Worm (Caenorhabditis elegans) whole organism, L3 larva: ENCODE data around the gene Y41D4B.17.
A peak's percentile ranks its signal among the peaks of the same experiment; 100 is the strongest.

ENCODE experiments used
- ZK546.5 ChIP-seq: sonication (generic microtip); optimal IDR thresholded peaks from 2 replicates; lab custom pipeline; 2017; ENCODE audit warnings: missing biosample characterization, missing genetic modification characterization
- aly-2 ChIP-seq: fragments of 150-350 bp; optimal IDR thresholded peaks from 2 replicates; lab custom pipeline; 2014; ENCODE audit warnings: missing biosample characterization, missing genetic modification characterization
- ama-1 ChIP-seq: fragments of 150-350 bp; optimal IDR thresholded peaks from 2 replicates; lab custom pipeline; 2018
- ceh-16 ChIP-seq: sonication (generic microtip); optimal IDR thresholded peaks from 2 replicates; lab custom pipeline; 2017; ENCODE audit warnings: missing biosample characterization, missing genetic modification characterization
- ceh-9 ChIP-seq: sonication (generic microtip); optimal IDR thresholded peaks from 2 replicates; lab custom pipeline; 2018; ENCODE audit warnings: missing biosample characterization, missing genetic modification characterization
- daf-12 ChIP-seq: fragments of 150-350 bp; optimal IDR thresholded peaks from 2 replicates; lab custom pipeline; 2014; ENCODE audit warnings: missing biosample characterization, missing genetic modification reagents, missing genetic modification characterization
- egl-5 ChIP-seq: fragments of 150-350 bp; optimal IDR thresholded peaks from 2 replicates; lab custom pipeline; 2017; ENCODE audit warnings: missing biosample characterization, missing genetic modification reagents, missing genetic modification characterization, inconsistent platforms
- elt-2 ChIP-seq: sonication (generic microtip); optimal IDR thresholded peaks from 2 replicates; lab custom pipeline; 2016; ENCODE audit warnings: missing genetic modification reagents, mild to moderate bottlenecking, missing genetic modification characterization, missing compliant biosample characterization
- fkh-10 ChIP-seq: sonication (generic microtip); optimal IDR thresholded peaks from 2 replicates; lab custom pipeline; 2017; ENCODE audit warnings: missing biosample characterization, missing genetic modification reagents, missing genetic modification characterization
- hmg-11 ChIP-seq: sonication (generic microtip); optimal IDR thresholded peaks from 2 replicates; lab custom pipeline; 2016; ENCODE audit warnings: missing genetic modification characterization, missing compliant biosample characterization
- lin-15B ChIP-seq: fragments of 150-350 bp; optimal IDR thresholded peaks from 2 replicates; lab custom pipeline; 2014; ENCODE audit warnings: missing biosample characterization, missing genetic modification characterization
- lsy-12 ChIP-seq: sonication (generic microtip); optimal IDR thresholded peaks from 2 replicates; lab custom pipeline; 2016; ENCODE audit warnings: mild to moderate bottlenecking, missing genetic modification characterization, missing compliant biosample characterization
- mdl-1 ChIP-seq: fragments of 150-350 bp; optimal IDR thresholded peaks from 2 replicates; lab custom pipeline; 2014; ENCODE audit warnings: missing biosample characterization, missing genetic modification characterization
- mml-1 ChIP-seq: fragments of 150-350 bp; sonication (generic microtip); optimal IDR thresholded peaks from 3 replicates; lab custom pipeline; 2014; ENCODE audit warnings: missing biosample characterization, missing genetic modification characterization
- nfya-1 ChIP-seq: sonication (generic microtip); optimal IDR thresholded peaks from 2 replicates; lab custom pipeline; 2017; ENCODE audit warnings: missing genetic modification characterization, mild to moderate bottlenecking, missing compliant biosample characterization, antibody characterized with exemption, moderate library complexity; ENCODE audit not compliant: insufficient read depth
- nhr-12 ChIP-seq: fragments of 150-350 bp; optimal IDR thresholded peaks from 2 replicates; lab custom pipeline; 2014; ENCODE audit warnings: missing biosample characterization, missing genetic modification characterization
- nhr-237 ChIP-seq: fragments of 150-350 bp; optimal IDR thresholded peaks from 2 replicates; lab custom pipeline; 2014; ENCODE audit warnings: missing biosample characterization, missing genetic modification characterization
- nhr-25 ChIP-seq: sonication (generic microtip); optimal IDR thresholded peaks from 2 replicates; lab custom pipeline; 2017; ENCODE audit warnings: missing biosample characterization, missing genetic modification characterization
- nhr-28 ChIP-seq: fragments of 150-350 bp; optimal IDR thresholded peaks from 2 replicates; lab custom pipeline; 2014; ENCODE audit warnings: missing biosample characterization, missing genetic modification characterization
- nhr-43 ChIP-seq: sonication (generic microtip); optimal IDR thresholded peaks from 2 replicates; lab custom pipeline; 2016; ENCODE audit warnings: mild to moderate bottlenecking, missing genetic modification characterization, missing compliant biosample characterization; ENCODE audit not compliant: poor library complexity, severe bottlenecking
- nhr-76 ChIP-seq: fragments of 150-350 bp; sonication (generic microtip); optimal IDR thresholded peaks from 5 replicates; lab custom pipeline; 2014; ENCODE audit warnings: missing biosample characterization, missing genetic modification characterization
- nhr-77 ChIP-seq: fragments of 150-350 bp; optimal IDR thresholded peaks from 2 replicates; lab custom pipeline; 2014; ENCODE audit warnings: missing biosample characterization, missing genetic modification characterization
- pqm-1 ChIP-seq: fragments of 150-350 bp; optimal IDR thresholded peaks from 2 replicates; lab custom pipeline; 2017; ENCODE audit warnings: missing biosample characterization, missing genetic modification characterization, inconsistent platforms
- sea-2 ChIP-seq: fragments of 150-350 bp; sonication (generic microtip); optimal IDR thresholded peaks from 4 replicates; lab custom pipeline; 2014; ENCODE audit warnings: missing biosample characterization, missing genetic modification reagents, missing genetic modification characterization
- zag-1 ChIP-seq: fragments of 150-350 bp; optimal IDR thresholded peaks from 2 replicates; lab custom pipeline; 2014; ENCODE audit warnings: missing biosample characterization, missing genetic modification characterization
- ztf-4 ChIP-seq: fragments of 150-350 bp; optimal IDR thresholded peaks from 2 replicates; lab custom pipeline; 2014; ENCODE audit warnings: missing biosample characterization, missing genetic modification characterization

Y41D4B.17 gene

ce11 chrIV:1549095-1550093, 10.5 kb upstream of the Y41D4B.17 start:
- TF ChIP-seq nhr-77 (tag; lab: Kevin White, UChicago): no peak
- TF ChIP-seq nfya-1 (tag; lab: Kevin White, UChicago): peak; percentile 1
- TF ChIP-seq nhr-43: no peak
- peak; percentile 65 for TF ChIP-seq nhr-25 (tag; lab: Kevin White, UChicago)
- peak; percentile 86 for TF ChIP-seq ama-1 (lab: Kevin White, UChicago)

ce11 chrIV:1550131-1550530, 9.8 kb upstream of the Y41D4B.17 start, which contains the start of gene C34H4.5:
TSS of gene C34H4.5 (minus strand) at chrIV:1550231.
- TF ChIP-seq sea-2 (GFP tag; lab: Kevin White, UChicago): no peak
- no peak for TF ChIP-seq hmg-11 (tag; lab: Kevin White, UChicago)
- TF ChIP-seq ztf-4: no peak
- no peak for TF ChIP-seq lin-15B (tag; lab: Kevin White, UChicago)
- TF ChIP-seq mdl-1 (tag; lab: Kevin White, UChicago): no peak
- TF ChIP-seq elt-2 (tag; lab: Kevin White, UChicago): no peak
- no peak for TF ChIP-seq ceh-16 (tag; lab: Kevin White, UChicago)
- no peak for TF ChIP-seq ceh-9
- TF ChIP-seq daf-12 (tag; lab: Kevin White, UChicago): no peak
- TF ChIP-seq lsy-12 (tag; lab: Kevin White, UChicago): no peak
- TF ChIP-seq ZK546.5 (tag; lab: Kevin White, UChicago): no peak
- TF ChIP-seq mml-1 (tag; lab: Kevin White, UChicago): no peak
- TF ChIP-seq fkh-10: no peak

- peak; percentile 19 for TF ChIP-seq elt-2 (tag; lab: Kevin White, UChicago)
- TF ChIP-seq egl-5: no peak
Observed at ce11 chrIV:1550578-1550977, 9.3 kb upstream of the Y41D4B.17 start, which contains the start of gene tag-244. TSS of gene tag-244 (plus strand) at chrIV:1550878.

ce11 chrIV:1553195-1553918, 6.5 kb upstream of the Y41D4B.17 start, which contains the start of gene C34H4.2:
TSS of gene C34H4.2 (plus strand) at chrIV:1553752.
- no peak for TF ChIP-seq egl-5
- TF ChIP-seq pqm-1 (tag; lab: Kevin White, UChicago): peak; percentile 53
- TF ChIP-seq aly-2 (tag; lab: Kevin White, UChicago): no peak
- TF ChIP-seq nhr-76 (tag; lab: Kevin White, UChicago): no peak
- no peak for TF ChIP-seq hmg-11 (tag; lab: Kevin White, UChicago)
- TF ChIP-seq elt-2 (tag; lab: Kevin White, UChicago): peak; percentile 62
- TF ChIP-seq nhr-237: no peak

DNA sequence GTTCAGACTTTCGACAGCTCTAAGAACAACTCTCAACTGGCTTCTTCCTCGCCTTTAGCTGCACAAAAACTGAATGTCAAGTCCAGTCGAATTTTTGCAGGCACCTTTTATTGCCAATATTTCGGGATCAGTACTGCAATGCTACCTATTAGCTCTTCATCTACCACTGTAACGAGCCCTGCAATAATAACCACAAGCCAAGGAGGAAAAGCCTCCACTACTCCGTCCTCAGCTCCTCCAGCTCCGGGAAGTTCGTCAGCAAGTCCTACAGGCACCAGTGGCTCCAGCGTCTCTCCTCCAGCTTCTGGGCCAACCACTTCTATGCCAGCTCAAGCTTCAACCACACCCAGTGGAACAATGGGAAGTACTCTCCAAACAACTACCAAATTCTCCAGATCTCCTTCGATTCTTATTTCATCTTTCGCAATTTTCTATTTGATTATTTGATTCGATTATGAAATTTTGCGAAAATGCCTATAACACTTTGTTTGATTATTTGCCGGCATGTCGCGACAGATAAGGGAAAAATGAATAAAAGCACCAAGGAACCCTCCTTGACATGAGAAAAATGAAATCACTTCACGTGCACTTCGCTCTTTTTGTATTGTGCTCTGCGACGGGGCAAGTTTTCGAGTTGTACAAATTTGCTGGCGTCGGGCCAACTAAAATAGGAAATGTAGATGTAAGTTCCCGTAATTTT, 4.7 kb upstream of the Y41D4B.17 start, which contains the start of gene C34H4.1:
Gene C34H4.1 (plus strand): TSS at position 559 of the 700 bp plus-strand sequence.
- TF ChIP-seq pqm-1 (tag; lab: Kevin White, UChicago) (peak; percentile 46), elt-2 (tag; lab: Kevin White, UChicago) (peak; percentile 56), sea-2 (GFP tag; lab: Kevin White, UChicago) (no peak), zag-1 (tag; lab: Kevin White, UChicago) (no peak)

ce11 chrIV:1561884-1562283, 2.0 kb downstream of the Y41D4B.17 start, which contains the start of gene hpo-6:
TSS of gene hpo-6 (plus strand) at chrIV:1562184.
- TF ChIP-seq nhr-28: no peak
- TF ChIP-seq nhr-12 (tag; lab: Kevin White, UChicago): no peak
- peak; percentile 2 for TF ChIP-seq pqm-1 (tag; lab: Kevin White, UChicago)
- TF ChIP-seq elt-2 (tag; lab: Kevin White, UChicago): peak; percentile 20
- TF ChIP-seq nhr-77 (tag; lab: Kevin White, UChicago): no peak
